Fruit fly (Drosophila melanogaster): ENCODE data around the gene Taf7.

DNA sequence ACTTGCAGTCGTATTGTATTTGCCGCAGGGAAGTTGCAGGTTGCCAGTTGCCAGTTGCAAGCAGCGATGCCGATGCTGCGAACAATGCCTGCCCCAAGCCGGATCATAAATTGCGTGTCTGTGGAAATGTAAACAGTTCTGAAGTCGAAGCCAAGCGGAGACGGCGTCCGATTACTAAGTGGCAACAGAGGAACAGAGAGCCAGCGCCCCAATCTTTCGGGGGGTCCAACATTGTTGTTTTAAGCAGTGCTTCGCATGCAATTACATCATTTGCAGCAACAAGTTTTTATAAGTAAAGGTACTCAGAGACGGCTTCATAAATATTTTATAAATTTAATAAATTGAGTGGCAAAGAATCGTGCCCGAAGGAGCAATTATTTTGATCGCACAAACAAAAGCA is 47.3 kb downstream of the Taf7 start:
- TF ChIP-seq Pif1A (GFP tag; optimal IDR thresholded peaks at IDR 0.05) = no peak
- no peak for TF ChIP-seq Pif1B (GFP tag; optimal IDR thresholded peaks at IDR 0.05)
- TF ChIP-seq D1 (tag; optimal IDR thresholded peaks at IDR 0.05) = no peak
- TF ChIP-seq CG13204 (GFP tag; optimal IDR thresholded peaks at IDR 0.05) = peak; percentile 10
- no peak for TF ChIP-seq CG15710 (tag; optimal IDR thresholded peaks at IDR 0.05)
- TF ChIP-seq EcR (GFP tag; optimal IDR thresholded peaks at IDR 0.05) = no peak
- TF ChIP-seq CG10348 (GFP tag; IDR thresholded peaks at IDR 0.05) = no peak
